Fruit fly (Drosophila melanogaster) whole organism, pupa: ENCODE data around the gene sens.

ENCODE experiments used
- CG10348 ChIP-seq: fragments of 200-800 bp; sonication (Bioruptor generic); IDR thresholded peaks from 2 replicates; pipeline ENCODE4 v1.3.6; 2022; ENCODE audit warnings: missing biosample characterization, missing genetic modification characterization
- CG12605 ChIP-seq: fragments of 200-800 bp; sonication (Bioruptor generic); IDR thresholded peaks from 2 replicates; pipeline ENCODE4 v1.3.6; 2022; ENCODE audit warnings: missing biosample characterization, missing genetic modification characterization
- CG13204 ChIP-seq: fragments of 200-800 bp; sonication (Bioruptor generic); optimal IDR thresholded peaks from 2 replicates; lab custom pipeline; 2018; ENCODE audit warnings: missing biosample characterization, mild to moderate bottlenecking, missing genetic modification characterization, moderate library complexity
- CG14655 ChIP-seq: fragments of 200-800 bp; sonication (Bioruptor generic); optimal IDR thresholded peaks from 3 replicates; lab custom pipeline; 2017; ENCODE audit warnings: mild to moderate bottlenecking, missing biosample characterization, missing genetic modification reagents, missing genetic modification characterization
- CG15710 ChIP-seq: fragments of 200-800 bp; sonication (Bioruptor generic); optimal IDR thresholded peaks from 2 replicates; lab custom pipeline; 2018; ENCODE audit warnings: missing biosample characterization, mild to moderate bottlenecking, missing genetic modification characterization, moderate library complexity
- CG17806 ChIP-seq: fragments of 200-800 bp; sonication (Bioruptor generic); optimal IDR thresholded peaks from 2 replicates; lab custom pipeline; 2018; ENCODE audit warnings: missing biosample characterization, mild to moderate bottlenecking, missing genetic modification characterization, moderate library complexity
- CG32121 ChIP-seq: fragments of 200-800 bp; sonication (Bioruptor generic); IDR thresholded peaks from 2 replicates; pipeline ENCODE4 v1.3.6; 2022; ENCODE audit warnings: missing biosample characterization, missing genetic modification characterization
- CG34367 ChIP-seq: fragments of 200-800 bp; sonication (Bioruptor generic); optimal IDR thresholded peaks from 2 replicates; lab custom pipeline; 2018; ENCODE audit warnings: missing biosample characterization, mild to moderate bottlenecking, missing genetic modification characterization
- CG4496 ChIP-seq: fragments of 200-800 bp; sonication (Bioruptor generic); IDR thresholded peaks from 3 replicates; pipeline ENCODE4 v1.3.6; 2022; ENCODE audit warnings: missing biosample characterization, missing genetic modification characterization
- CG8159 ChIP-seq: fragments of 200-800 bp; sonication (Bioruptor generic); optimal IDR thresholded peaks from 3 replicates; lab custom pipeline; 2018; ENCODE audit warnings: missing biosample characterization, mild to moderate bottlenecking, missing genetic modification characterization, moderate library complexity
- CG8301 ChIP-seq: fragments of 200-800 bp; sonication (Bioruptor generic); optimal IDR thresholded peaks from 2 replicates; lab custom pipeline; 2018; ENCODE audit warnings: missing biosample characterization, mild to moderate bottlenecking, missing genetic modification characterization
- CG9948 ChIP-seq: fragments of 200-800 bp; sonication (Bioruptor generic); optimal IDR thresholded peaks from 2 replicates; lab custom pipeline; 2018; ENCODE audit warnings: missing biosample characterization, mild to moderate bottlenecking, missing genetic modification characterization, moderate library complexity
- D1 ChIP-seq: fragments of 200-800 bp; sonication (Bioruptor generic); optimal IDR thresholded peaks from 2 replicates; lab custom pipeline; 2018; ENCODE audit warnings: missing biosample characterization, mild to moderate bottlenecking, missing genetic modification characterization, moderate library complexity
- EcR ChIP-seq: fragments of 200-800 bp; sonication (Bioruptor generic); optimal IDR thresholded peaks from 3 replicates; lab custom pipeline; 2019; ENCODE audit warnings: missing biosample characterization, missing genetic modification characterization, mild to moderate bottlenecking, moderate library complexity, missing genetic modification reagents
- Ets98B ChIP-seq: fragments of 200-800 bp; sonication (Bioruptor generic); IDR thresholded peaks from 2 replicates; pipeline ENCODE4 v1.3.6; 2022; ENCODE audit warnings: missing biosample characterization, missing genetic modification characterization
- Pif1A ChIP-seq: fragments of 200-800 bp; sonication (Bioruptor generic); optimal IDR thresholded peaks from 3 replicates; lab custom pipeline; 2016; ENCODE audit warnings: missing biosample characterization, missing genetic modification characterization
- Pif1B ChIP-seq: fragments of 200-800 bp; sonication (Bioruptor generic); optimal IDR thresholded peaks from 3 replicates; lab custom pipeline; 2016; ENCODE audit warnings: missing biosample characterization, missing genetic modification characterization
- Snoo ChIP-seq: fragments of 200-800 bp; sonication (Bioruptor generic); optimal IDR thresholded peaks from 3 replicates; lab custom pipeline; 2017; ENCODE audit warnings: missing biosample characterization, mild to moderate bottlenecking, missing genetic modification characterization, inconsistent platforms
- fd96Ca ChIP-seq: fragments of 200-800 bp; sonication (Bioruptor generic); IDR thresholded peaks from 3 replicates; pipeline ENCODE4 v1.3.6; 2022; ENCODE audit warnings: missing biosample characterization, missing genetic modification characterization
- gl ChIP-seq: fragments of 200-800 bp; sonication (Bioruptor generic); optimal IDR thresholded peaks from 2 replicates; lab custom pipeline; 2018; ENCODE audit warnings: missing biosample characterization, mild to moderate bottlenecking, missing genetic modification characterization
- rn ChIP-seq: fragments of 200-800 bp; sonication (Bioruptor generic); IDR thresholded peaks from 2 replicates; pipeline ENCODE4 v1.3.6; 2022; ENCODE audit warnings: missing biosample characterization, missing genetic modification characterization

sens gene

DNA sequence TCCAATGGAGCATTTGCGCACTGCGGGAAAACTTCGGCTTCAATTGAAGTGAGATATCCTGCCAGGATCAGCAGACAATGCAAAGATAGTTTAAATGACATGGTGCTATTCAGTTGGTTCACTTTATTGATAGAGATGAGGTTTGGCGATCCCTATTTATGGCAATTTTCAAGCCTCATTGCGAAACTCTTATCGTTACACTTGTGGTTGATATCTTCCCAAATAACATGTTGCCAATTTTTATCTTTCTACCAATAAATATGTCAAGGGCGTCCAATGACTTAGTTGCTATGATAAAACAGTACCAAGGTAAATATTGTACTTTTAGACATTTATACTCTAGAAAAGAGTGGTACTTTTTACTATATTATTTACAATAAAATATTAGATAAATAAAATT, 23.1 kb upstream of the sens start, which contains the start of gene CG33263:
CG33263 (minus strand) TSS at position 101 of the 400 bp plus-strand sequence.
- TF ChIP-seq CG13204 (GFP tag; lab: Kevin White, UChicago) (no peak), gl (tag; lab: Kevin White, UChicago) (no peak), CG34367 (no peak), CG32121 (GFP tag; lab: Robert Waterston, UW) (no peak), Snoo (tag; lab: Kevin White, UChicago) (no peak), D1 (tag; lab: Kevin White, UChicago) (no peak), Ets98B (GFP tag; lab: Robert Waterston, UW) (no peak), CG8159 (tag; lab: Kevin White, UChicago) (no peak), CG14655 (GFP tag; lab: Kevin White, UChicago) (no peak), CG4496 (GFP tag; lab: Robert Waterston, UW) (no peak), EcR (no peak), CG9948 (tag; lab: Kevin White, UChicago) (no peak), CG8301 (tag; lab: Kevin White, UChicago) (no peak), CG10348 (no peak), Pif1B (GFP tag; lab: Kevin White, UChicago) (no peak), CG15710 (tag; lab: Kevin White, UChicago) (no peak), CG12605 (GFP tag; lab: Robert Waterston, UW) (no peak)
- TF ChIP-seq, all 21 proteins: peak for 0

DNA sequence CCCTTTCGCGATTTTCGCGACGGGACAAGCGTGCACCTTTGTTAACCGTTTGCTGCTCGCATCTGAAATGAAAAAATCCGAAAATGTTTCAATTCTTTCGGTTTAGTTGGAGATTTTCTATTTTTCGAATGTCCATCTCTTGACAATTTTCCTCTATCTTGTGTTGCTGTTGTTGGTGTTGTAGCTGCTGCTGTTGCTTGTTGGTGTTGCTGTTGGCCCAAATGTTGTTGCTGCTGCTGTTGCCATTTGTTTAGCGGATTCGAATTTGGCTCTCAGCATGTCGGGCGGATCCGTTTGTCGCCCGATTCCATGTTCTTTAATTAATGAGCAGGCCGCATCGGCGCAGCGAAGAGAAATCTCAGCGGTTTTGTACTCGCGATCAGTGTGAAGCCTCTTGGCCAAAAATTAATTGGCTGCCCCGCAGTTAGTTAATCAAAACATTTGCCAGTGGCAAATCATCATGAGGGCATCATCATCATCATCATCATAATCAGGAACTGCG, 21.4 kb upstream of the sens start, which contains the start of gene CG32121:
CG32121 (minus strand) TSS at position 51 of the 502 bp plus-strand sequence.
- TF ChIP-seq EcR: no peak
- no peak for TF ChIP-seq Pif1B (GFP tag; lab: Kevin White, UChicago)
- no peak for TF ChIP-seq CG9948 (tag; lab: Kevin White, UChicago)
- TF ChIP-seq fd96Ca (GFP tag; lab: Robert Waterston, UW): no peak
- TF ChIP-seq gl (tag; lab: Kevin White, UChicago): no peak
- no peak for TF ChIP-seq CG12605 (GFP tag; lab: Robert Waterston, UW)

DNA sequence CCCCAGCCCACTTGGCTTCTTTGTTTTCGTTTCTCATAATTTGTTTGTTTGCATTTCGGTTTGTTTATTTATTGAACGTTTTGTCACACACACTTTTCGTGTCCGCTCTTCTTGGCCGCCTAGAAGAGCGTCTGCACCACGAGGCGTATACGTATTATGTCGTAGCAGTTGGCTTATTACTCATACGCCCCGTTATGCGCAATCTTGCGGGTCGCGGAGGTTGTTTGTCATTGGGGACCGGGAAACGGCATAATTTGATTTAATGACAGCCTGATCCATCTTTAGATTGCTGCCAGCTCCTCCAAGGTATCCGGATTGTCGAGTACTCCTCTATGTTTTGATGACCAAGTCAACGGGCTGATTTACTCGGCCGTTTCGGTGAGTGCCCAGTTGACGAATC, 19.3 kb upstream of the sens start:
- no peak for TF ChIP-seq CG8301 (tag; lab: Kevin White, UChicago)
- TF ChIP-seq fd96Ca (GFP tag; lab: Robert Waterston, UW): no peak
- TF ChIP-seq CG9948 (tag; lab: Kevin White, UChicago): no peak
- TF ChIP-seq CG13204 (GFP tag; lab: Kevin White, UChicago): no peak
- no peak for TF ChIP-seq CG12605 (GFP tag; lab: Robert Waterston, UW)
- TF ChIP-seq CG4496 (GFP tag; lab: Robert Waterston, UW): no peak
- no peak for TF ChIP-seq Pif1A (GFP tag; lab: Kevin White, UChicago)

DNA sequence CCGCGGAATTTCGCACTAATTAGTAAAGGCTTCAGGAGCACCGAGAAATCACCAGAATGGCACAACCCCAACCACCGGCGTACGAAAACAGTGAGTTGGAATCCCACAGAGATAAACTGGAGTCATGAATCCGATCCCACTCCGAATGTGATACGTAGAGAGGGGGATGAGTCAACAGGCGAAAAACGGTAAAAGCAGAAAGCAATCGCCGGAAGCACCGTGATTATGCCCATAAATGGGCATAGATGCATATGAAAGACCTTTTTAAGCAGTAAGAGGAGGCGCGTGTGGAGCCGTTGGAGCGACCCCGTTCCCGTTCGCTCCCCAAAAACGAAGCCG, 11.9 kb upstream of the sens start:
- TF ChIP-seq CG10348: no peak
- TF ChIP-seq Pif1B (GFP tag; lab: Kevin White, UChicago): no peak
- no peak for TF ChIP-seq Snoo (tag; lab: Kevin White, UChicago)
- no peak for TF ChIP-seq Ets98B (GFP tag; lab: Robert Waterston, UW)
- TF ChIP-seq CG4496 (GFP tag; lab: Robert Waterston, UW): no peak
- TF ChIP-seq CG12605 (GFP tag; lab: Robert Waterston, UW): no peak
- no peak for TF ChIP-seq CG17806
- no peak for TF ChIP-seq CG13204 (GFP tag; lab: Kevin White, UChicago)
- no peak for TF ChIP-seq Pif1A (GFP tag; lab: Kevin White, UChicago)
- no peak for TF ChIP-seq gl (tag; lab: Kevin White, UChicago)
- no peak for TF ChIP-seq CG15710 (tag; lab: Kevin White, UChicago)
- no peak for TF ChIP-seq EcR
- TF ChIP-seq fd96Ca (GFP tag; lab: Robert Waterston, UW): no peak
- TF ChIP-seq CG9948 (tag; lab: Kevin White, UChicago): no peak
- no peak for TF ChIP-seq rn (GFP tag; lab: Robert Waterston, UW)
- no peak for TF ChIP-seq CG34367
- TF ChIP-seq CG8301 (tag; lab: Kevin White, UChicago): no peak
- TF ChIP-seq CG32121 (GFP tag; lab: Robert Waterston, UW): no peak
- TF ChIP-seq CG8159 (tag; lab: Kevin White, UChicago): no peak
- no peak for TF ChIP-seq CG14655 (GFP tag; lab: Kevin White, UChicago)

DNA sequence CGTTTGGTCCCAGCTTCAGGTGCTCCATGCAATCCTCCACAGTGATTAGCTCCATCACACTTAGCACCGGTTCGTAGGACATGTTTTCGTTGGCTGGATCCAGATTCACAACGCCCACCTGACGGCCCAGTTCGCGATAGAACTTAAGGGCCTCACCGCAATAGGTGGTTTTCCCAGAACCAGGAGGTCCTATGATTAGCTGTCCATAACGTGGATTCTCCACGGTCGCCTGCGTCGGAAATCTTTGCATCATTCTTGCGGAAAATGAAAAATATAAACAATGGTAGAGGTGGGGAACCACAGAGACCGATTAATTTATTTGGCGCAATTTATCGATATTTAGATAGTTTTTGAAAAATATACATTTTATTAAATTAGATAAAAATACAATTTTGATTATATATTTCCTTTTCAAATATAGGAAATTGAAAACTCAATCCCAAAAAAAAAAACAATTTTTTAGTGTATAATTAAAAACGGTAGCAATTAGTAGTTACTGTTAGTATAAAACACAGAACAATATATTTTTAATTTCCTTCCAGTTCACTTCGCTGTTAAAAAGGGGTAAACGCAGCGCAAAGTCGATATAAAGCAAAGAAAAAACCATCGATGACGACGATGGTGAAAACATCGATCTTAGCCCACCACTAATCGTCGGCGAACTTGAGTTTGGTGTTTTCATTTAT, 11.4 kb upstream of the sens start, which contains the start of the genes CG10222 and flr:
CG10222 (minus strand) TSS at position 254 of the 686 bp plus-strand sequence.
flr (plus strand) TSS at position 644 of the 686 bp plus-strand sequence.
- TF ChIP-seq CG8159 (tag; lab: Kevin White, UChicago): peak; percentile 39
- no peak for TF ChIP-seq fd96Ca (GFP tag; lab: Robert Waterston, UW)
- TF ChIP-seq CG13204 (GFP tag; lab: Kevin White, UChicago): no peak
- no peak for TF ChIP-seq Snoo (tag; lab: Kevin White, UChicago)
- no peak for TF ChIP-seq Pif1B (GFP tag; lab: Kevin White, UChicago)
- no peak for TF ChIP-seq Ets98B (GFP tag; lab: Robert Waterston, UW)
- no peak for TF ChIP-seq CG14655 (GFP tag; lab: Kevin White, UChicago)
- no peak for TF ChIP-seq CG34367
- TF ChIP-seq CG10348: no peak
- no peak for TF ChIP-seq gl (tag; lab: Kevin White, UChicago)
- no peak for TF ChIP-seq CG9948 (tag; lab: Kevin White, UChicago)
- TF ChIP-seq Pif1A (GFP tag; lab: Kevin White, UChicago): no peak
- TF ChIP-seq CG8301 (tag; lab: Kevin White, UChicago): no peak
- no peak for TF ChIP-seq EcR
- no peak for TF ChIP-seq rn (GFP tag; lab: Robert Waterston, UW)
- no peak for TF ChIP-seq CG4496 (GFP tag; lab: Robert Waterston, UW)
- peak; percentile 8 for TF ChIP-seq CG15710 (tag; lab: Kevin White, UChicago)
- peak; percentile 17; the same call in 1 of the 2 replicates for TF ChIP-seq CG32121 (GFP tag; lab: Robert Waterston, UW)
- no peak for TF ChIP-seq CG12605 (GFP tag; lab: Robert Waterston, UW)
- no peak for TF ChIP-seq D1 (tag; lab: Kevin White, UChicago)
- no peak for TF ChIP-seq CG17806
